Worm (Caenorhabditis elegans) whole organism, L2 larva: Measurements from ENCODE around the gene F54F2.14.

Source experiments
- C34F6.9 ChIP-seq: fragments of 150-350 bp; optimal IDR thresholded peaks from 2 replicates; lab custom pipeline; 2014; ENCODE audit warnings: missing biosample characterization, missing genetic modification characterization
- F13H6.1 ChIP-seq: sonication (generic microtip); optimal IDR thresholded peaks from 2 replicates; lab custom pipeline; 2016; ENCODE audit warnings: missing genetic modification characterization, missing compliant biosample characterization
- R02D3.7 ChIP-seq: fragments of 150-350 bp; optimal IDR thresholded peaks from 2 replicates; lab custom pipeline; 2014; ENCODE audit warnings: missing biosample characterization, missing genetic modification characterization
- Y55F3AM.14 ChIP-seq: fragments of 200-800 bp; sonication (Bioruptor generic); optimal IDR thresholded peaks from 2 replicates; lab custom pipeline; 2018; ENCODE audit warnings: mild to moderate bottlenecking, missing genetic modification characterization, missing compliant biosample characterization
- ZK546.5 ChIP-seq: sonication (generic microtip); optimal IDR thresholded peaks from 2 replicates; lab custom pipeline; 2017; ENCODE audit warnings: missing biosample characterization, missing genetic modification characterization
- alr-1 ChIP-seq: fragments of 150-350 bp; optimal IDR thresholded peaks from 2 replicates; lab custom pipeline; 2014; ENCODE audit warnings: missing biosample characterization, missing genetic modification characterization
- aly-2 ChIP-seq: fragments of 150-350 bp; optimal IDR thresholded peaks from 2 replicates; lab custom pipeline; 2014; ENCODE audit warnings: missing biosample characterization, missing genetic modification characterization
- ama-1 ChIP-seq: fragments of 150-350 bp; optimal IDR thresholded peaks from 2 replicates; lab custom pipeline; 2018; ENCODE audit warnings: inconsistent platforms
- blmp-1 ChIP-seq: sonication (generic microtip); optimal IDR thresholded peaks from 2 replicates; lab custom pipeline; 2017; ENCODE audit warnings: missing genetic modification characterization, mild to moderate bottlenecking, missing compliant biosample characterization, antibody characterized with exemption, moderate library complexity; ENCODE audit not compliant: insufficient read depth
- ceh-16 ChIP-seq: fragments of 150-350 bp; optimal IDR thresholded peaks from 2 replicates; lab custom pipeline; 2014; ENCODE audit warnings: missing biosample characterization, missing genetic modification characterization
- ceh-82 ChIP-seq: fragments of 150-350 bp; optimal IDR thresholded peaks from 2 replicates; lab custom pipeline; 2014; ENCODE audit warnings: missing biosample characterization, missing genetic modification characterization
- egl-27 ChIP-seq: sonication (generic microtip); optimal IDR thresholded peaks from 3 replicates; lab custom pipeline; 2017; ENCODE audit warnings: missing biosample characterization, missing genetic modification reagents, missing genetic modification characterization
- elt-1 ChIP-seq: fragments of 150-350 bp; optimal IDR thresholded peaks from 2 replicates; lab custom pipeline; 2014; ENCODE audit warnings: missing biosample characterization, missing genetic modification characterization
- elt-3 ChIP-seq: sonication (generic microtip); optimal IDR thresholded peaks from 2 replicates; lab custom pipeline; 2017; ENCODE audit warnings: missing biosample characterization, missing genetic modification characterization
- fos-1 ChIP-seq: fragments of 150-350 bp; optimal IDR thresholded peaks from 2 replicates; lab custom pipeline; 2014; ENCODE audit warnings: missing biosample characterization, missing genetic modification characterization
- lin-11 ChIP-seq: fragments of 150-350 bp; sonication (generic microtip); optimal IDR thresholded peaks from 2 replicates; lab custom pipeline; 2014; ENCODE audit warnings: missing biosample characterization, missing genetic modification characterization, inconsistent platforms, mixed read lengths
- lin-13 ChIP-seq: fragments of 150-350 bp; optimal IDR thresholded peaks from 2 replicates; lab custom pipeline; 2014; ENCODE audit warnings: missing biosample characterization, missing genetic modification reagents, missing genetic modification characterization
- lsy-2 ChIP-seq, 2 experiments: fragments of 150-350 bp in 1 of 2; sonication (generic microtip) in 1 of 2; optimal IDR thresholded peaks; 2 replicates each; lab custom pipeline; 2014 to 2017; ENCODE audit warnings: missing biosample characterization in 2 of 2, missing genetic modification characterization in 2 of 2
- mab-5 ChIP-seq: fragments of 150-350 bp; optimal IDR thresholded peaks from 2 replicates; lab custom pipeline; 2014; ENCODE audit warnings: missing biosample characterization, missing genetic modification characterization
- mdl-1 ChIP-seq, 2 experiments: fragments of 150-350 bp in 1 of 2; sonication (generic microtip) in 1 of 2; optimal IDR thresholded peaks; 2 replicates each; lab custom pipeline; 2017; ENCODE audit warnings: missing biosample characterization in 2 of 2, missing genetic modification characterization in 2 of 2
- nhr-10 ChIP-seq: sonication (generic microtip); optimal IDR thresholded peaks from 2 replicates; lab custom pipeline; 2017; ENCODE audit warnings: missing biosample characterization, missing genetic modification characterization
- nhr-11 ChIP-seq: fragments of 150-350 bp; optimal IDR thresholded peaks from 2 replicates; lab custom pipeline; 2014; ENCODE audit warnings: missing biosample characterization, missing genetic modification characterization
- nhr-12 ChIP-seq: fragments of 150-350 bp; optimal IDR thresholded peaks from 2 replicates; lab custom pipeline; 2014; ENCODE audit warnings: missing biosample characterization, missing genetic modification characterization
- nhr-129 ChIP-seq: fragments of 150-350 bp; optimal IDR thresholded peaks from 2 replicates; lab custom pipeline; 2014; ENCODE audit warnings: missing biosample characterization, missing genetic modification characterization
- nhr-21 ChIP-seq: fragments of 150-350 bp; optimal IDR thresholded peaks from 2 replicates; lab custom pipeline; 2014; ENCODE audit warnings: missing biosample characterization, missing genetic modification characterization
- nhr-23 ChIP-seq: fragments of 150-350 bp; optimal IDR thresholded peaks from 2 replicates; lab custom pipeline; 2014; ENCODE audit warnings: missing biosample characterization, missing genetic modification reagents, missing genetic modification characterization
- nhr-237 ChIP-seq: fragments of 150-350 bp; optimal IDR thresholded peaks from 2 replicates; lab custom pipeline; 2014; ENCODE audit warnings: missing biosample characterization, missing genetic modification characterization
- nhr-25 ChIP-seq: fragments of 150-350 bp; sonication (generic microtip); optimal IDR thresholded peaks from 3 replicates; lab custom pipeline; 2014; ENCODE audit warnings: missing biosample characterization, missing genetic modification characterization
- nhr-6 ChIP-seq: fragments of 150-350 bp; optimal IDR thresholded peaks from 2 replicates; lab custom pipeline; 2014; ENCODE audit warnings: missing biosample characterization, missing genetic modification characterization
- nhr-77 ChIP-seq: fragments of 150-350 bp; optimal IDR thresholded peaks from 2 replicates; lab custom pipeline; 2014; ENCODE audit warnings: missing biosample characterization, missing genetic modification characterization
- peb-1 ChIP-seq: fragments of 150-350 bp; optimal IDR thresholded peaks from 2 replicates; lab custom pipeline; 2014; ENCODE audit warnings: missing biosample characterization, missing genetic modification characterization
- sem-4 ChIP-seq: fragments of 150-350 bp; optimal IDR thresholded peaks from 2 replicates; lab custom pipeline; 2014; ENCODE audit warnings: missing biosample characterization, missing genetic modification reagents, missing genetic modification characterization
- skn-1 ChIP-seq: sonication (generic microtip); optimal IDR thresholded peaks from 2 replicates; lab custom pipeline; 2017; ENCODE audit warnings: missing biosample characterization, missing genetic modification characterization
- sma-3 ChIP-seq: sonication (generic microtip); optimal IDR thresholded peaks from 2 replicates; lab custom pipeline; 2016; ENCODE audit warnings: missing genetic modification reagents, missing genetic modification characterization, missing compliant biosample characterization
- sma-9 ChIP-seq, 2 experiments: fragments of 150-350 bp in 1 of 2; sonication (generic microtip) in 1 of 2; optimal IDR thresholded peaks; 2 replicates each; lab custom pipeline; 2014 to 2016; ENCODE audit warnings: missing genetic modification characterization in 2 of 2, mild to moderate bottlenecking in 1 of 2, missing biosample characterization in 1 of 2, missing compliant biosample characterization in 1 of 2, missing genetic modification reagents in 1 of 2, moderate library complexity in 1 of 2
- snpc-4 ChIP-seq: fragments of 150-350 bp; optimal IDR thresholded peaks from 2 replicates; lab custom pipeline; 2014; ENCODE audit warnings: missing biosample characterization, missing genetic modification characterization
- unc-39 ChIP-seq: fragments of 150-350 bp; optimal IDR thresholded peaks from 2 replicates; lab custom pipeline; 2014; ENCODE audit warnings: missing biosample characterization, missing genetic modification characterization
- unc-55 ChIP-seq: fragments of 150-350 bp; sonication (generic microtip); optimal IDR thresholded peaks from 3 replicates; lab custom pipeline; 2014; ENCODE audit warnings: missing biosample characterization, missing genetic modification reagents, missing genetic modification characterization
- zag-1 ChIP-seq: fragments of 150-350 bp; optimal IDR thresholded peaks from 2 replicates; lab custom pipeline; 2014; ENCODE audit warnings: missing biosample characterization, missing genetic modification characterization
- ztf-1 ChIP-seq: fragments of 200-800 bp; sonication (Bioruptor generic); conservative IDR thresholded peaks from 2 replicates; pipeline ENCODE4 v1.3.6; 2022; ENCODE audit warnings: missing genetic modification characterization, missing compliant biosample characterization
- ztf-11 ChIP-seq: sonication (generic microtip); optimal IDR thresholded peaks from 2 replicates; lab custom pipeline; 2017; ENCODE audit warnings: missing biosample characterization, missing genetic modification characterization
- ztf-4 ChIP-seq: fragments of 150-350 bp; optimal IDR thresholded peaks from 2 replicates; lab custom pipeline; 2014; ENCODE audit warnings: missing biosample characterization, missing genetic modification characterization

F54F2.14 gene

DNA sequence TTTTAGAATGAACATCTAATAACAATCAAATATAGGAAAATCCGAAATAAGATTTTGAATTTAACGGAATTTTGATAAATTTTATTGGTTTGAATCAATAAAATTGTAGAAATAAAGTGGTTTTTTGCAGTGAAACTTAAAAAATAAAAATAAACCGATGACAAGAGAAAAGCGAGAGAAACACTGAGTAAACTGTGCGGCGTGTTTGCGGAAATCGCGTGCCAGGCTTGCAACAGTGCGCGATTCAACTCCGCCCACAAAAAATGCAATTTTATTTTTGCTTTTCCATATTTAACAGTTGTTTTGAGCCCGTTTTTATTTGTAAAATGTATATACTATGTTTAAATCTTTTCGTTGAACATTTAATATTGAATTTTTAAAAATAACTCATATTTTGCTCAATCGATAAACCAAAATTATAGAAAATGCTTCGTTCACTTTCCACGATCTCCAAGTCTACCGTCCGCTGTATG lies 23.4 kb upstream of the F54F2.14 start, which contains the start of gene mtss-1 (continued):
- TF ChIP-seq skn-1 (tag; lab: Kevin White, UChicago) = peak; percentile 13

DNA sequence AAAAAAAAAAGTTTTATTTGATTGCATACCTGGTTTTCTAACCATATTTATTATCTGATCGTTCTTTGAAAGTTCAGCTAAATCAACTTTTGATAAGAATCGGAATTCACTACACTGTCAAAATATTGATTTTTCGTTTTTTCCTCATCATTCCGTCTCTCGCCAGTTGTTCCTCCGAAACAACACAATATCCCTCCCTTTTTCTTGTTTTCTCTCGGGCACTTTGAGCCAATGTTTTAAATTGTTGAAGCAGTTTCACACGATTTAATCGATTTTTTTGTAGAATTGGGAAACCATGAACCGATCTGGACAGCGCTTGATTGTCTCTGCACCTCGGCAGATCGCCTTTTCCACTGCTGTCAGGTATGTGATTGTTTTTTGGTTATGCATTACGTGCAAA lies 22.1 kb upstream of the F54F2.14 start, which contains the start of gene K02D10.1:
Gene K02D10.1, plus strand, starts transcription at position 284 of the 400 bp plus-strand sequence.
- TF ChIP-seq C34F6.9 (peak; percentile 12), lin-13 (GFP tag; lab: Kevin White, UChicago) (no peak), F13H6.1 (no peak), nhr-77 (no peak), zag-1 (no peak), unc-39 (no peak), aly-2 (tag; lab: Kevin White, UChicago) (no peak), nhr-12 (tag; lab: Kevin White, UChicago) (no peak), nhr-23 (tag; lab: Kevin White, UChicago) (no peak), nhr-11 (tag; lab: Kevin White, UChicago) (no peak), ama-1 (lab: Kevin White, UChicago) (peak; percentile 2), alr-1 (tag; lab: Kevin White, UChicago) (no peak), ztf-1 (GFP tag; lab: Robert Waterston, UW) (no peak)

DNA sequence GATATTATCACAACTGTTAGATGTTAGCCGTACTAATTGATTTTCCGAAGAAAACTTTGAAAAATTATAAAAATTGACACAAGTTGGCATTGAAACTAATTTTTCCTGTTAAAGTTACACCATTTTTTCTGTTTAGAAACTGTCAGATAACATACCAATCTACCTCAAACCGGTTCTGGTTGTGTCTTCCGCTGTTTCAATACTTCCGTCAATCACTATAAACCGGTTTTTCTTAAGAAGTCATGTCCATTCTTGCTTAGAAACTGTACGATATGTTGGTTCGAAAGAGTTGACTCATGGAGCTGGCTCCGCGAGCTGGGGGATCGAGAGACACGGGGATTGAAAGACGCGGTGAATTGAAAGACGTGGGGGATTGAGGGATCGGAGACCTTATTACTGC lies 21.1 kb upstream of the F54F2.14 start:
- TF ChIP-seq lsy-2 (tag; optimal IDR thresholded peaks at IDR 0.05; lab: Kevin White, UChicago) (no peak), nhr-25 (peak; percentile 48)
- TF ChIP-seq, all 48 proteins: peak for 1

DNA sequence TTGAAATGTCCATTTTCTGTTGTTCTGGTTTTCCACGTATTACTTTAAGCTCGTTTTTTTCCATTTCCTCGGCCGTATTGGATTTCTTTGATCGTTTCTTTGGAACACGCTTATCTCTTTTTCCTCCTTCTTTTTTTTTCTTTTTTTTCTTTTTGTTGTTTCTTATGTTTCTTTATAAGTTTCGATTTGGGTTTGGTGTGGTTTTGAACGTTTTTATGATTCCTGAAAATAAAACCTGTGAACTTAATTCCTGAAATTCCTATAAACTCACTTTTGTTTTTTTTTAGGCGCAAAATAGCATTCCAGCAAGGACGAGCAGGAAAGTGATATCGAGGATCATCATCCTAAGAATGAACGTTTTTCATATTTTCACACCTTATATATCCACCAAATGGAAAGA lies 20.2 kb upstream of the F54F2.14 start, which contains the start of gene K02D10.2:
Gene K02D10.2, minus strand, starts transcription at position 101 of the 400 bp plus-strand sequence.
- no peak for TF ChIP-seq ZK546.5 (tag; lab: Kevin White, UChicago)
- no peak for TF ChIP-seq skn-1 (tag; lab: Kevin White, UChicago)
- no peak for TF ChIP-seq aly-2 (tag; lab: Kevin White, UChicago)
- TF ChIP-seq nhr-10 (tag; lab: Kevin White, UChicago) = no peak
- no peak for TF ChIP-seq egl-27 (tag; lab: Kevin White, UChicago)
- no peak for TF ChIP-seq alr-1 (tag; lab: Kevin White, UChicago)
- no peak for TF ChIP-seq ztf-1 (GFP tag; lab: Robert Waterston, UW)
- TF ChIP-seq nhr-6 (tag; lab: Kevin White, UChicago) = no peak
- no peak for TF ChIP-seq ztf-4
- no peak for TF ChIP-seq mab-5 (tag; lab: Kevin White, UChicago)
- TF ChIP-seq elt-1 = no peak
- no peak for TF ChIP-seq Y55F3AM.14
- no peak for TF ChIP-seq sma-9 (GFP tag; optimal IDR thresholded peaks at IDR 0.05; lab: Kevin White, UChicago)
- TF ChIP-seq sma-9 (tag; optimal IDR thresholded peaks at IDR 0.05; lab: Kevin White, UChicago) = no peak
- TF ChIP-seq lin-11 (tag; lab: Kevin White, UChicago) = no peak
- TF ChIP-seq fos-1 (tag; lab: Kevin White, UChicago) = no peak
- TF ChIP-seq blmp-1 (tag; lab: Kevin White, UChicago) = no peak

DNA sequence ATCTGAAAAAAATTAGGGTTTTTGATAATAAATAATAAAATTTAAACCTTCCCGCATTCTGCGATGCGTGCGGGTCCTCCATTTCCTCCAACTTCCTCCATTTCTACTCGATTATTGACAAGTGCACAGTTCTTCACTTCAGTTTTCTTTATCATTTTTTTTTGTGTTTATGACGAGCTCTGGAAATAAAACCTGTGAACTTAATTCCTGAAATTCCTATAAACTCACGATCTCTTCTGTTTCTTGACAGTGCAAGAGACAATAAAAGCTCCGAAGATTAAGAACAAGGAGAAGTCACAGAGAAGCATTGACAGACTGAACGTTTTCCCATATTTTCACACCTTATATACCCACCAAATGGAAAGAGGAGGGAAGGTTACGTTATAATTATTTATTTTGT lies 19.5 kb upstream of the F54F2.14 start, which contains the start of gene K02D10.3:
Gene K02D10.3, minus strand, starts transcription at position 101 of the 400 bp plus-strand sequence.
- TF ChIP-seq blmp-1 (tag; lab: Kevin White, UChicago) (no peak), peb-1 (no peak), R02D3.7 (tag; lab: Kevin White, UChicago) (no peak), nhr-21 (tag; lab: Kevin White, UChicago) (no peak)
- TF ChIP-seq, all 48 proteins: peak for 0

DNA sequence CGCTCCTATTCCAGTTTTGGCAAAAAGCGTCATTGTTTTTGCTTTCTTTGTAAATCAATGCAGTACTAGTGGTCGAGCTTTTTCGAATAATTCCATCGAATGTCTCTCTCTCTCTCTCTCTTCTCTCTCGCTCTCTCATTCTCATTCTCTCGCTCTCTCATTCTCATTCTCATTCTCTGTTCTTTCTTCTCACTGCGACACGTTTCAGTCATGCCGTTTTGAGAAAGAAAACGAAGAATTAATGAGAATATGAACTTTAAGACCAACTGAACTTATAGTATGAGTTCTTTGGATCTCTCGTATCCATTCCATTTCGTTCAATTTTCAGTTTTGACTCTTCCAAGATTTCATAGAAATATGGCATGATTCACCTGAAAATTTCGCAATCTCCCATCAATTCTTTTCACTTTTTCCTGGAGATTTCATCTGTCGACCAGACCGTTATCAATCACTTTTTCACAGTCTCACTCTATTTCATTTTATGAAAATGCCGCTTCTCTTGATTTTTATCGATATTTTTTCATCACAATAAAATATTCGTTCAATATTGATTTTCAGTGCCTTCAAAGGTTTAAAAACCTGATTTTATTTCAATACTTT lies 18.8 kb upstream of the F54F2.14 start:
- TF ChIP-seq ama-1 (lab: Kevin White, UChicago) = no peak
- TF ChIP-seq sem-4 (tag; lab: Kevin White, UChicago) = no peak
- TF ChIP-seq snpc-4 (tag; lab: Kevin White, UChicago) = no peak
- TF ChIP-seq nhr-77 = no peak
- no peak for TF ChIP-seq unc-39
- no peak for TF ChIP-seq ztf-11 (tag; lab: Kevin White, UChicago)
- peak; percentile 50 for TF ChIP-seq fos-1 (tag; lab: Kevin White, UChicago)
- no peak for TF ChIP-seq sma-3 (GFP tag; lab: Kevin White, UChicago)
- peak; percentile 1 for TF ChIP-seq unc-55 (GFP tag; lab: Kevin White, UChicago)
- TF ChIP-seq ztf-4 = no peak
- TF ChIP-seq elt-1 = no peak
- TF ChIP-seq sma-9 (GFP tag; optimal IDR thresholded peaks at IDR 0.05; lab: Kevin White, UChicago) = peak; percentile 39
- TF ChIP-seq sma-9 (tag; optimal IDR thresholded peaks at IDR 0.05; lab: Kevin White, UChicago) = no peak
- TF ChIP-seq egl-27 (tag; lab: Kevin White, UChicago) = no peak
- TF ChIP-seq elt-3 = no peak
- TF ChIP-seq mdl-1 (tag; optimal IDR thresholded peaks at IDR 0.05; lab: Kevin White, UChicago) = no peak
- TF ChIP-seq zag-1 = no peak
- no peak for TF ChIP-seq ceh-82 (tag; lab: Kevin White, UChicago)
- TF ChIP-seq nhr-129 (tag; lab: Kevin White, UChicago) = peak; percentile 16
- no peak for TF ChIP-seq nhr-12 (tag; lab: Kevin White, UChicago)
- TF ChIP-seq nhr-237 (tag; lab: Kevin White, UChicago) = no peak
- TF ChIP-seq ceh-16 (tag; lab: Kevin White, UChicago) = no peak
